Worm (Caenorhabditis elegans) whole organism, midembryonic: Measurements from ENCODE around the gene alkb-7.

Experiments
- T22C8.4 ChIP-seq: fragments of 200-800 bp; sonication (Bioruptor generic); IDR thresholded peaks from 2 replicates; pipeline ENCODE4 v1.3.6; 2022; ENCODE audit warnings: missing genetic modification characterization, missing compliant biosample characterization
- cog-1 ChIP-seq: sonication (generic microtip); optimal IDR thresholded peaks from 2 replicates; lab custom pipeline; 2016; ENCODE audit warnings: missing genetic modification characterization, missing compliant biosample characterization
- flt-1 ChIP-seq: fragments of 200-800 bp; sonication (Bioruptor generic); IDR thresholded peaks from 2 replicates; pipeline ENCODE4 v1.3.6; 2022; ENCODE audit warnings: missing genetic modification characterization, missing compliant biosample characterization
- tab-1 ChIP-seq: fragments of 200-800 bp; sonication (Bioruptor generic); IDR thresholded peaks from 2 replicates; pipeline ENCODE4 v1.3.6; 2022; ENCODE audit warnings: missing genetic modification characterization, missing compliant biosample characterization

ce11 chrII:12787831-12788248 lies at the start of gene alkb-7:
- TF ChIP-seq tab-1 (GFP tag; lab: Robert Waterston, UW) (0 out of 2 replicates have a peak, but pooled peaks have one; percentile 34), T22C8.4 (GFP tag; lab: Robert Waterston, UW) (no peak), flt-1 (GFP tag; lab: Robert Waterston, UW) (no peak; the same call in 1 of the 2 replicates), cog-1 (tag; lab: Kevin White, UChicago) (no peak)
